Worm (Caenorhabditis elegans) whole organism, L1 larva: ENCODE data around the gene D1054.5.

Experiments used
- C16A3.4 ChIP-seq: fragments of 150-350 bp; optimal IDR thresholded peaks from 2 replicates; lab custom pipeline; 2014; ENCODE audit warnings: missing biosample characterization, missing genetic modification characterization
- F16B12.6 ChIP-seq: fragments of 150-350 bp; optimal IDR thresholded peaks from 2 replicates; lab custom pipeline; 2014; ENCODE audit warnings: missing biosample characterization, missing genetic modification characterization
- aha-1 ChIP-seq: fragments of 150-350 bp; optimal IDR thresholded peaks from 2 replicates; lab custom pipeline; 2014; ENCODE audit warnings: missing biosample characterization, missing genetic modification characterization
- alr-1 ChIP-seq: fragments of 200-800 bp; sonication (Bioruptor generic); optimal IDR thresholded peaks from 2 replicates; lab custom pipeline; 2018; ENCODE audit warnings: borderline replicate concordance, mild to moderate bottlenecking, missing genetic modification characterization, missing compliant biosample characterization
- ceh-88 ChIP-seq: fragments of 200-800 bp; sonication (Bioruptor generic); IDR thresholded peaks from 2 replicates; pipeline ENCODE4 v1.3.6; 2022; ENCODE audit warnings: missing genetic modification characterization, missing compliant biosample characterization
- ceh-90 ChIP-seq: sonication (generic microtip); optimal IDR thresholded peaks from 2 replicates; lab custom pipeline; 2016; ENCODE audit warnings: missing genetic modification characterization, missing compliant biosample characterization
- ces-1 ChIP-seq: fragments of 150-350 bp; optimal IDR thresholded peaks from 2 replicates; lab custom pipeline; 2014; ENCODE audit warnings: missing biosample characterization, missing genetic modification reagents, missing genetic modification characterization
- dsc-1 ChIP-seq: sonication (generic microtip); optimal IDR thresholded peaks from 2 replicates; lab custom pipeline; 2016; ENCODE audit warnings: mild to moderate bottlenecking, missing genetic modification characterization, missing compliant biosample characterization
- efl-1 ChIP-seq, 4 experiments: fragments of 150-350 bp; optimal IDR thresholded peaks in 3 of 4; peaks in 1 of 4; 1 replicate in 1 of 4; 2 replicates in 3 of 4; lab custom pipeline; 2014; ENCODE audit warnings: missing biosample characterization in 2 of 4, missing genetic modification characterization in 2 of 4, missing genetic modification reagents in 2 of 4
- efl-3 ChIP-seq: fragments of 200-800 bp; sonication (Bioruptor generic); optimal IDR thresholded peaks from 2 replicates; lab custom pipeline; 2018; ENCODE audit warnings: mild to moderate bottlenecking, missing genetic modification characterization, missing compliant biosample characterization
- elt-2 ChIP-seq: sonication (generic microtip); optimal IDR thresholded peaks from 2 replicates; lab custom pipeline; 2016; ENCODE audit warnings: missing genetic modification characterization, mild to moderate bottlenecking, inconsistent platforms, missing compliant biosample characterization, missing genetic modification reagents
- fkh-10 ChIP-seq: sonication (generic microtip); optimal IDR thresholded peaks from 2 replicates; lab custom pipeline; 2017; ENCODE audit warnings: missing biosample characterization, missing genetic modification reagents, missing genetic modification characterization
- fos-1 ChIP-seq: fragments of 150-350 bp; optimal IDR thresholded peaks from 2 replicates; lab custom pipeline; 2014; ENCODE audit warnings: missing biosample characterization, missing genetic modification characterization
- irx-1 ChIP-seq: sonication (generic microtip); optimal IDR thresholded peaks from 2 replicates; lab custom pipeline; 2016; ENCODE audit warnings: missing genetic modification characterization, missing compliant biosample characterization
- lin-13 ChIP-seq: fragments of 150-350 bp; optimal IDR thresholded peaks from 2 replicates; lab custom pipeline; 2014; ENCODE audit warnings: missing biosample characterization, missing genetic modification reagents, missing genetic modification characterization
- lin-14 ChIP-seq: fragments of 200-800 bp; sonication (Bioruptor generic); optimal IDR thresholded peaks from 2 replicates; lab custom pipeline; 2018; ENCODE audit warnings: mild to moderate bottlenecking, missing genetic modification characterization, moderate library complexity, missing compliant biosample characterization
- lin-35 ChIP-seq, 2 experiments: fragments of 150-350 bp; optimal IDR thresholded peaks; 2 replicates each; lab custom pipeline; 2014; ENCODE audit warnings: missing biosample characterization in 2 of 2, missing genetic modification characterization in 2 of 2, missing genetic modification reagents in 2 of 2
- lin-39 ChIP-seq: fragments of 150-350 bp; optimal IDR thresholded peaks from 2 replicates; lab custom pipeline; 2014; ENCODE audit warnings: missing biosample characterization, missing genetic modification reagents, missing genetic modification characterization
- lsy-2 ChIP-seq, 2 experiments: fragments of 150-350 bp; optimal IDR thresholded peaks; 2 replicates each; lab custom pipeline; 2014; ENCODE audit warnings: missing biosample characterization in 2 of 2, missing genetic modification characterization in 2 of 2
- mdl-1 ChIP-seq, 2 experiments: fragments of 150-350 bp; optimal IDR thresholded peaks; 2 replicates each; lab custom pipeline; 2014 to 2017; ENCODE audit warnings: missing biosample characterization in 2 of 2, missing genetic modification characterization in 2 of 2, inconsistent platforms in 1 of 2
- mef-2 ChIP-seq: fragments of 150-350 bp; optimal IDR thresholded peaks from 2 replicates; lab custom pipeline; 2014; ENCODE audit warnings: missing biosample characterization, missing genetic modification characterization
- mep-1 ChIP-seq: fragments of 150-350 bp; optimal IDR thresholded peaks from 2 replicates; lab custom pipeline; 2014; ENCODE audit warnings: missing biosample characterization, missing genetic modification characterization
- nhr-19 ChIP-seq: fragments of 200-800 bp; sonication (Bioruptor generic); conservative IDR thresholded peaks from 2 replicates; pipeline ENCODE4 v1.3.6; 2022; ENCODE audit warnings: missing genetic modification characterization, missing compliant biosample characterization
- nhr-20 ChIP-seq: sonication (generic microtip); optimal IDR thresholded peaks from 2 replicates; lab custom pipeline; 2016; ENCODE audit warnings: mild to moderate bottlenecking, missing genetic modification characterization, missing compliant biosample characterization
- nhr-28 ChIP-seq: fragments of 150-350 bp; optimal IDR thresholded peaks from 2 replicates; lab custom pipeline; 2014; ENCODE audit warnings: missing biosample characterization, missing genetic modification characterization
- nhr-47 ChIP-seq: sonication (generic microtip); optimal IDR thresholded peaks from 2 replicates; lab custom pipeline; 2016; ENCODE audit warnings: mild to moderate bottlenecking, missing genetic modification characterization, moderate library complexity, missing compliant biosample characterization
- nhr-71 ChIP-seq: sonication (generic microtip); optimal IDR thresholded peaks from 2 replicates; lab custom pipeline; 2016; ENCODE audit warnings: mild to moderate bottlenecking, missing genetic modification characterization, moderate library complexity, missing compliant biosample characterization
- nhr-77 ChIP-seq: fragments of 150-350 bp; optimal IDR thresholded peaks from 2 replicates; lab custom pipeline; 2014; ENCODE audit warnings: missing biosample characterization, missing genetic modification characterization
- nhr-90 ChIP-seq: sonication (generic microtip); optimal IDR thresholded peaks from 2 replicates; lab custom pipeline; 2016; ENCODE audit warnings: mild to moderate bottlenecking, missing genetic modification characterization, missing compliant biosample characterization; ENCODE audit not compliant: poor library complexity
- pqm-1 ChIP-seq: sonication (generic microtip); optimal IDR thresholded peaks from 3 replicates; lab custom pipeline; 2017; ENCODE audit warnings: missing biosample characterization, missing genetic modification characterization
- skn-1 ChIP-seq: fragments of 150-350 bp; optimal IDR thresholded peaks from 2 replicates; lab custom pipeline; 2014; ENCODE audit warnings: missing biosample characterization, missing genetic modification characterization
- sox-4 ChIP-seq: sonication (generic microtip); optimal IDR thresholded peaks from 2 replicates; lab custom pipeline; 2016; ENCODE audit warnings: missing genetic modification characterization, missing compliant biosample characterization
- sptf-1 ChIP-seq: fragments of 150-350 bp; optimal IDR thresholded peaks from 2 replicates; lab custom pipeline; 2014; ENCODE audit warnings: missing biosample characterization, missing genetic modification characterization
- sup-37 ChIP-seq: fragments of 200-800 bp; sonication (Bioruptor generic); optimal IDR thresholded peaks from 2 replicates; lab custom pipeline; 2018; ENCODE audit warnings: mild to moderate bottlenecking, missing genetic modification characterization, missing compliant biosample characterization
- tlp-1 ChIP-seq: fragments of 150-350 bp; optimal IDR thresholded peaks from 2 replicates; lab custom pipeline; 2014; ENCODE audit warnings: missing biosample characterization, missing genetic modification characterization
- unc-130 ChIP-seq: fragments of 150-350 bp; optimal IDR thresholded peaks from 2 replicates; lab custom pipeline; 2017; ENCODE audit warnings: missing biosample characterization, missing genetic modification characterization, inconsistent platforms
- unc-86 ChIP-seq: sonication (generic microtip); optimal IDR thresholded peaks from 2 replicates; lab custom pipeline; 2016; ENCODE audit warnings: missing genetic modification characterization, missing compliant biosample characterization
- unc-98 ChIP-seq: fragments of 200-800 bp; sonication (Bioruptor generic); IDR thresholded peaks from 2 replicates; pipeline ENCODE4 v1.3.6; 2022; ENCODE audit warnings: missing genetic modification characterization, missing compliant biosample characterization
- ztf-11 ChIP-seq, 2 experiments: sonication (generic microtip); optimal IDR thresholded peaks; 2 replicates each; lab custom pipeline; 2016 to 2017; ENCODE audit warnings: missing genetic modification characterization in 2 of 2, missing biosample characterization in 1 of 2, missing compliant biosample characterization in 1 of 2
- ztf-4 ChIP-seq: fragments of 150-350 bp; optimal IDR thresholded peaks from 2 replicates; lab custom pipeline; 2014; ENCODE audit warnings: missing biosample characterization, missing genetic modification characterization

D1054.5 gene

DNA sequence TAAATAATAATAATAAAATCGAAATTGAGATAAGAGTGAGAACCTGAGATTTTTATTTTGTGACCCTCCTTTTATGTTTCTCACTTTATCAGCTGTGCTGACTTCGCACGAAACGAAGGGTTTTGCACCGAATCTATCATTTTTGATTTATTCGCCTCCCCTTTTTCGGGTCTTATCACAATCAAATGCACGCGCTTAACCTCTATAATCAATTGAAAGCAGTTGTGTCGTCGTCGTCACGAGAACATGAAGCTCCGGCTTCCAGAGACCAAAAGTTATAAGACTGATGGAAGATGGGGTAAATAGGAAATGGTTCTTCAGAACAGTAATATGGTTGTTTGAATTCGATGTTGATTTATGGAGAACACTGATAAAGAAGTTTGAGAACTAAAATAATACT is 24.8 kb upstream of the D1054.5 start, which contains the start of gene D1054.18:
TSS of gene D1054.18 (minus strand) at position 45 of the 400 bp plus-strand sequence.
- no peak for TF ChIP-seq unc-86 (tag; lab: Kevin White, UChicago)
- peak; percentile 25 for TF ChIP-seq nhr-71 (tag; lab: Kevin White, UChicago)
- TF ChIP-seq pqm-1 (tag; lab: Kevin White, UChicago), result peak; percentile 59
- no peak for TF ChIP-seq C16A3.4 (tag; lab: Kevin White, UChicago)
- TF ChIP-seq unc-130, result no peak
- TF ChIP-seq efl-1 (optimal IDR thresholded peaks at IDR 0.05; lab: Kevin White, UChicago), result no peak
- peak in 1 of 2 experiments; percentile 75 for TF ChIP-seq efl-1 (GFP tag; optimal IDR thresholded peaks at IDR 0.05 in 1 of 2; lab: Kevin White, UChicago)
- no peak for TF ChIP-seq sox-4
- peak in 1 of 2 experiments; percentile 28 for TF ChIP-seq lin-35 (GFP tag; optimal IDR thresholded peaks at IDR 0.05; lab: Kevin White, UChicago)
- TF ChIP-seq nhr-20 (tag; lab: Kevin White, UChicago), result peak; percentile 0
- peak; percentile 12 for TF ChIP-seq nhr-90
- peak; percentile 94 for TF ChIP-seq elt-2 (tag; lab: Kevin White, UChicago)
- TF ChIP-seq mdl-1 (tag; optimal IDR thresholded peaks at IDR 0.05; lab: Kevin White, UChicago), result peak in 1 of 2 experiments; percentile 15

DNA sequence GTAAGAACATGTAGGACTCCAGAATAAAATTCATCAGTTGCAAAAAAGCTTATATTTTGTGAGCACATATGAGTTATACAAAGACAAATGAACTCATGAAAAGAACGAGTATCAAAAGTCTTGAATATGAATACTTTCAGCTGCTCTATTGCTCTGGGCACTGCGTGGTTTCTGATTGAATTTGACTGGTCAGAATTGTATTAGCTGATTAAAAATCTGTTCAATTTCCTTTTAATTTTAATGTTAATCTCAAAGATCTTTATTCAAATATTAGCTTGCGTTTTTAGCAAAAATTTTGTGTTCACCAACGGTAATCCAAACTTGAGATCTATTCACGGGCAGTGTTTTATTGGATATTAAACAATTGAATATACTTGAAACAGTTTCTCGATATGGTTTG is 21.7 kb upstream of the D1054.5 start, which contains the start of gene srh-184:
TSS of gene srh-184 (minus strand) at position 101 of the 400 bp plus-strand sequence.
- TF ChIP-seq lin-13 (GFP tag; lab: Kevin White, UChicago) (no peak), mep-1 (tag; lab: Kevin White, UChicago) (no peak), sptf-1 (tag; lab: Kevin White, UChicago) (no peak), fos-1 (tag; lab: Kevin White, UChicago) (no peak), nhr-90 (no peak), ceh-88 (no peak), sup-37 (GFP tag; lab: Kevin White, UChicago) (no peak), unc-130 (no peak), ces-1 (GFP tag; lab: Kevin White, UChicago) (no peak), F16B12.6 (tag; lab: Kevin White, UChicago) (no peak), dsc-1 (tag; lab: Kevin White, UChicago) (no peak), nhr-20 (tag; lab: Kevin White, UChicago) (no peak)

DNA sequence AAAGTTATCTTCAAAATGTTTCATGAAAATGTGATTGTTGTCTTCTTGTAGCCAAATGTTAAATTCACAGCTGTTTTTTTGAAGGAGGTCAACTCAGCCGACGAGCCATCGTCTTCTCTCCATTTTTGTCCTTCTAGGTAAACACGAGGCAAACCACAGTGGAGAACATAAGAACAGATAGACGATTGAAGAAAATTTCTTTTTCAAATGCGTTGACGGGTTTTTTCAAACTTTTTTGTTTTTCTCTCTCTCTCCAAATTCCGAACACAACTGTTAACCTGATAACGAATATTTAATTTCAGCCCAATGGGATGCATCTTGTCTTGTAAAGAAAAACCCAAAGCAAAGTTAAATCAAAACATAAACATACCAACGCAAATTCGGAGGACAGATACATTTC is 19.1 kb upstream of the D1054.5 start, which contains the start of gene D1054.19:
TSS of gene D1054.19 (plus strand) at position 301 of the 400 bp plus-strand sequence.
- no peak for TF ChIP-seq fkh-10 (GFP tag; lab: Kevin White, UChicago)
- no peak for TF ChIP-seq lin-39 (tag; lab: Kevin White, UChicago)
- no peak for TF ChIP-seq nhr-19 (GFP tag; lab: Robert Waterston, UW)
- no peak for TF ChIP-seq tlp-1 (tag; lab: Kevin White, UChicago)
- TF ChIP-seq ztf-4 (tag; lab: Kevin White, UChicago), result no peak
- TF ChIP-seq ztf-11 (tag; optimal IDR thresholded peaks at IDR 0.05; lab: Kevin White, UChicago), result no peak
- no peak for TF ChIP-seq mef-2
- TF ChIP-seq sptf-1 (tag; lab: Kevin White, UChicago), result no peak
- TF ChIP-seq nhr-47 (tag; lab: Kevin White, UChicago), result no peak
- TF ChIP-seq, all 84 proteins: peak for 0

- TF ChIP-seq efl-3 (GFP tag; lab: Kevin White, UChicago) (no peak), ztf-11 (tag; optimal IDR thresholded peaks at IDR 0.05; lab: Kevin White, UChicago) (no peak), lin-14 (no peak), fkh-10 (GFP tag; lab: Kevin White, UChicago) (no peak), mep-1 (tag; lab: Kevin White, UChicago) (no peak), unc-98 (GFP tag; lab: Robert Waterston, UW) (no peak), dsc-1 (tag; lab: Kevin White, UChicago) (no peak), ces-1 (GFP tag; lab: Kevin White, UChicago) (no peak), ceh-90 (no peak), fos-1 (tag; lab: Kevin White, UChicago) (no peak), alr-1 (tag; lab: Kevin White, UChicago) (no peak), irx-1 (tag; lab: Kevin White, UChicago) (no peak), elt-2 (tag; lab: Kevin White, UChicago) (no peak), nhr-28 (tag; lab: Kevin White, UChicago) (no peak), nhr-77 (tag; lab: Kevin White, UChicago) (no peak), tlp-1 (tag; lab: Kevin White, UChicago) (no peak), aha-1 (tag; lab: Kevin White, UChicago) (no peak), skn-1 (tag; lab: Kevin White, UChicago) (no peak), lsy-2 (tag; optimal IDR thresholded peaks at IDR 0.05; lab: Kevin White, UChicago) (no peak), nhr-20 (tag; lab: Kevin White, UChicago) (no peak)
Measured at ce11 chrV:10794463-10794862, 18.1 kb upstream of the D1054.5 start.
